Fruit fly (Drosophila melanogaster) whole organism, prepupa: ENCODE results near the gene hob.

ENCODE experiments used
- CG6854 ChIP-seq: fragments of 200-800 bp; sonication (Bioruptor generic); optimal IDR thresholded peaks from 2 replicates; lab custom pipeline; 2017; ENCODE audit warnings: missing biosample characterization, mild to moderate bottlenecking, missing genetic modification characterization
- Lpt ChIP-seq: fragments of 200-800 bp; sonication (Bioruptor generic); optimal IDR thresholded peaks from 3 replicates; lab custom pipeline; 2016; ENCODE audit warnings: missing biosample characterization, missing genetic modification characterization
- Sox102F ChIP-seq: fragments of 200-800 bp; sonication (Bioruptor generic); optimal IDR thresholded peaks from 2 replicates; lab custom pipeline; 2016; ENCODE audit warnings: missing biosample characterization, mild to moderate bottlenecking, missing genetic modification characterization

DNA sequence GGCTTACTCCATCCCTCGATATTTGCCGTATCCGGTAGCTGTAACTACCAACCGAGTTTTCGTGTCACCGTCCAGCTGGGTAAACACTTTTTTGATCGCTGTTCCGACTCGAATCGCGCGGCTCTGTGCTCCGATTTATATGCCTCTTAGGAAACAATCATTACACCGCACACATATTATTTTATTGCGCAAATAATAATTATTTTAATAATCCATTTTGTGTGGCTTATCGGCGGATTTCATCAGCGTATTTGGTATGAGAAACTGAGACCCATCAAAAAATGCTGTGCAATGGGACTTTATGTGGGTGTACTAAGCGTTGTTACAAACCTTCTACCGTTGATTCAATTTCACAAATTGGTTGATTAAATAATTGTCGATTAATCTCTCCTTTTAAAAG lies 15.7 kb downstream of the hob start, which contains the start of gene CG32271:
- no peak for TF ChIP-seq CG6854 (GFP tag; lab: Kevin White, UChicago)
- TF ChIP-seq Lpt (GFP tag; lab: Kevin White, UChicago), result no peak
- no peak for TF ChIP-seq Sox102F (GFP tag; lab: Kevin White, UChicago)
